Fruit fly (Drosophila melanogaster) whole organism, embryonic: Measurements from ENCODE around the gene tay.

Source experiments
- B-H1 ChIP-seq: fragments of 200-800 bp; sonication (Bioruptor generic); IDR thresholded peaks from 3 replicates; pipeline ENCODE4 v1.3.6; 2022; ENCODE audit warnings: missing biosample characterization, missing genetic modification characterization
- Bgb ChIP-seq: fragments of 200-800 bp; sonication (Bioruptor generic); IDR thresholded peaks from 2 replicates; pipeline ENCODE4 v1.3.6; 2022; ENCODE audit warnings: missing biosample characterization, missing genetic modification characterization; ENCODE audit not compliant: partially characterized antibody
- CG11398 ChIP-seq: fragments of 200-800 bp; sonication (Bioruptor generic); optimal IDR thresholded peaks from 2 replicates; lab custom pipeline; 2016; ENCODE audit warnings: missing biosample characterization, missing genetic modification characterization
- CG11456 ChIP-seq: fragments of 200-800 bp; sonication (Bioruptor generic); IDR thresholded peaks from 3 replicates; pipeline ENCODE4 v1.3.6; 2022; ENCODE audit warnings: missing biosample characterization, missing genetic modification characterization
- CG12219 ChIP-seq: fragments of 200-800 bp; sonication (Bioruptor generic); optimal IDR thresholded peaks from 3 replicates; lab custom pipeline; 2018; ENCODE audit warnings: missing biosample characterization, mild to moderate bottlenecking, missing genetic modification characterization
- CG14667 ChIP-seq: fragments of 200-800 bp; sonication (Bioruptor generic); IDR thresholded peaks from 2 replicates; pipeline ENCODE4 v1.3.6; 2022; ENCODE audit warnings: missing biosample characterization, missing genetic modification characterization
- CG14710 ChIP-seq: fragments of 200-800 bp; sonication (Bioruptor generic); optimal IDR thresholded peaks from 3 replicates; lab custom pipeline; 2019; ENCODE audit warnings: missing biosample characterization, mild to moderate bottlenecking, missing genetic modification characterization, moderate library complexity
- CG15269 ChIP-seq: fragments of 200-800 bp; sonication (Bioruptor generic); optimal IDR thresholded peaks from 2 replicates; lab custom pipeline; 2018; ENCODE audit warnings: missing biosample characterization, mild to moderate bottlenecking, missing genetic modification characterization, moderate library complexity
- CG18011 ChIP-seq: fragments of 200-800 bp; sonication (Bioruptor generic); optimal IDR thresholded peaks from 2 replicates; lab custom pipeline; 2017; ENCODE audit warnings: missing biosample characterization, missing genetic modification characterization, mild to moderate bottlenecking, moderate library complexity, missing genotype
- CG18262 ChIP-seq: fragments of 200-800 bp; optimal IDR thresholded peaks from 3 replicates; lab custom pipeline; 2019; ENCODE audit warnings: missing biosample characterization, mild to moderate bottlenecking, missing genetic modification characterization, moderate library complexity
- CG2202 ChIP-seq: fragments of 200-800 bp; sonication (Bioruptor generic); optimal IDR thresholded peaks from 2 replicates; lab custom pipeline; 2018; ENCODE audit warnings: missing biosample characterization, mild to moderate bottlenecking, missing genetic modification characterization
- CG30403 ChIP-seq: fragments of 200-800 bp; sonication (Bioruptor generic); optimal IDR thresholded peaks from 3 replicates; lab custom pipeline; 2016; ENCODE audit warnings: missing biosample characterization, missing genetic modification characterization
- CG32772 ChIP-seq: fragments of 200-800 bp; sonication (Bioruptor generic); IDR thresholded peaks from 2 replicates; pipeline ENCODE4 v1.3.6; 2022; ENCODE audit warnings: missing biosample characterization, missing genetic modification characterization
- CG4617 ChIP-seq: fragments of 200-800 bp; sonication (Bioruptor generic); optimal IDR thresholded peaks from 3 replicates; lab custom pipeline; 2016; ENCODE audit warnings: missing biosample characterization, missing genetic modification characterization, borderline replicate concordance
- CG6272 ChIP-seq: fragments of 200-800 bp; sonication (Bioruptor generic); IDR thresholded peaks from 2 replicates; pipeline ENCODE4 v1.3.6; 2022; ENCODE audit warnings: missing biosample characterization, missing genetic modification characterization
- CG6791 ChIP-seq: fragments of 200-800 bp; sonication (Bioruptor generic); IDR thresholded peaks from 3 replicates; pipeline ENCODE4 v1.3.6; 2022; ENCODE audit warnings: missing biosample characterization, missing genetic modification characterization; ENCODE audit not compliant: partially characterized antibody
- CG7745 ChIP-seq: fragments of 200-800 bp; sonication (Bioruptor generic); optimal IDR thresholded peaks from 2 replicates; lab custom pipeline; 2018; ENCODE audit warnings: missing biosample characterization, mild to moderate bottlenecking, missing genetic modification characterization, moderate library complexity
- CG8765 ChIP-seq: fragments of 200-800 bp; sonication (Bioruptor generic); IDR thresholded peaks from 2 replicates; pipeline ENCODE4 v1.3.6; 2022; ENCODE audit warnings: missing biosample characterization, missing genetic modification characterization
- CG9609 ChIP-seq: fragments of 200-800 bp; sonication (Bioruptor generic); optimal IDR thresholded peaks from 3 replicates; lab custom pipeline; 2016; ENCODE audit warnings: missing biosample characterization, missing genetic modification characterization
- Dbx ChIP-seq: fragments of 200-800 bp; sonication (Bioruptor generic); IDR thresholded peaks from 3 replicates; pipeline ENCODE4 v1.3.6; 2022; ENCODE audit warnings: missing biosample characterization, missing genetic modification characterization
- Dll ChIP-seq: fragments of 200-800 bp; sonication (Bioruptor generic); IDR thresholded peaks from 4 replicates; pipeline ENCODE4 v1.3.6; 2022; ENCODE audit warnings: missing biosample characterization, missing genetic modification characterization; ENCODE audit not compliant: partially characterized antibody
- Dp ChIP-seq: fragments of 200-800 bp; sonication (Bioruptor generic); optimal IDR thresholded peaks from 2 replicates; lab custom pipeline; 2018; ENCODE audit warnings: missing biosample characterization, mild to moderate bottlenecking, missing genetic modification characterization, moderate library complexity
- ERR ChIP-seq: fragments of 200-800 bp; sonication (Bioruptor generic); optimal IDR thresholded peaks from 2 replicates; lab custom pipeline; 2016; ENCODE audit warnings: missing biosample characterization, missing genetic modification characterization
- Gsc ChIP-seq: fragments of 200-800 bp; sonication (Bioruptor generic); IDR thresholded peaks from 2 replicates; pipeline ENCODE4 v1.3.6; 2022; ENCODE audit warnings: missing biosample characterization, missing genetic modification characterization
- Gug ChIP-seq: fragments of 200-800 bp; sonication (Bioruptor generic); IDR thresholded peaks from 4 replicates; pipeline ENCODE4 v1.3.6; 2022; ENCODE audit warnings: missing biosample characterization, missing genetic modification characterization
- Hmx ChIP-seq: fragments of 200-800 bp; sonication (Bioruptor generic); optimal IDR thresholded peaks from 2 replicates; lab custom pipeline; 2016; ENCODE audit warnings: missing biosample characterization, missing genetic modification characterization
- Hr78 ChIP-seq, 2 experiments: fragments of 200-800 bp in 1 of 2; fragments of >200 bp in 1 of 2; sonication (Bioruptor generic) in 1 of 2; optimal IDR thresholded peaks; 2 replicates each; lab custom pipeline; 2017 to 2019; ENCODE audit warnings: missing biosample characterization in 2 of 2, missing genetic modification characterization in 2 of 2, mild to moderate bottlenecking in 1 of 2, moderate library complexity in 1 of 2
- NFAT ChIP-seq: fragments of 200-800 bp; sonication (Bioruptor generic); IDR thresholded peaks from 2 replicates; pipeline ENCODE4 v1.3.6; 2022; ENCODE audit warnings: missing biosample characterization, missing genetic modification characterization
- Sin3A ChIP-seq: fragments of >200 bp; optimal IDR thresholded peaks from 2 replicates; lab custom pipeline; 2018
- Sox100B ChIP-seq: fragments of 200-800 bp; sonication (Bioruptor generic); optimal IDR thresholded peaks from 3 replicates; lab custom pipeline; 2018; ENCODE audit warnings: missing biosample characterization, mild to moderate bottlenecking, missing genetic modification characterization
- Sry-β ChIP-seq: fragments of 200-800 bp; sonication (Bioruptor generic); optimal IDR thresholded peaks from 2 replicates; lab custom pipeline; 2018; ENCODE audit warnings: missing biosample characterization, mild to moderate bottlenecking, missing genetic modification characterization, moderate library complexity
- YL-1 ChIP-seq: fragments of 200-800 bp; sonication (Bioruptor generic); optimal IDR thresholded peaks from 3 replicates; lab custom pipeline; 2017; ENCODE audit warnings: missing biosample characterization, mild to moderate bottlenecking, missing genetic modification characterization
- ap ChIP-seq: fragments of 200-800 bp; sonication (Bioruptor generic); IDR thresholded peaks from 2 replicates; pipeline ENCODE4 v1.3.6; 2022; ENCODE audit warnings: missing biosample characterization, missing genetic modification characterization
- bab2 ChIP-seq: fragments of 200-800 bp; sonication (Bioruptor generic); optimal IDR thresholded peaks from 2 replicates; lab custom pipeline; 2016; ENCODE audit warnings: missing biosample characterization, missing genetic modification characterization
- corto ChIP-seq: fragments of 200-800 bp; sonication (Bioruptor generic); optimal IDR thresholded peaks from 2 replicates; lab custom pipeline; 2016; ENCODE audit warnings: missing biosample characterization, mild to moderate bottlenecking, missing genetic modification characterization, moderate library complexity
- en ChIP-seq: fragments of 200-800 bp; sonication (Bioruptor generic); optimal IDR thresholded peaks from 2 replicates; lab custom pipeline; 2016; ENCODE audit warnings: missing biosample characterization, missing genetic modification characterization
- gem ChIP-seq: fragments of 200-800 bp; sonication (Bioruptor generic); optimal IDR thresholded peaks from 2 replicates; lab custom pipeline; 2019; ENCODE audit warnings: missing biosample characterization, mild to moderate bottlenecking, missing genetic modification characterization, moderate library complexity
- gsb-n ChIP-seq: fragments of 200-800 bp; sonication (Bioruptor generic); optimal IDR thresholded peaks from 3 replicates; lab custom pipeline; 2018; ENCODE audit warnings: missing biosample characterization, mild to moderate bottlenecking, missing genetic modification characterization
- klu ChIP-seq: fragments of 200-800 bp; sonication (Bioruptor generic); IDR thresholded peaks from 2 replicates; pipeline ENCODE4 v1.3.6; 2022; ENCODE audit warnings: missing biosample characterization, missing genetic modification characterization
- luna ChIP-seq: fragments of 200-800 bp; sonication (Bioruptor generic); optimal IDR thresholded peaks from 2 replicates; lab custom pipeline; 2016; ENCODE audit warnings: missing biosample characterization, missing genetic modification characterization
- nau ChIP-seq: fragments of 200-800 bp; sonication (Bioruptor generic); optimal IDR thresholded peaks from 3 replicates; lab custom pipeline; 2017; ENCODE audit warnings: missing biosample characterization, mild to moderate bottlenecking, missing genetic modification characterization, missing genetic modification reagents
- peb ChIP-seq: fragments of 200-800 bp; sonication (Bioruptor generic); IDR thresholded peaks from 2 replicates; pipeline ENCODE4 v1.3.6; 2022; ENCODE audit warnings: missing biosample characterization, missing genetic modification characterization
- pnt ChIP-seq: fragments of 200-800 bp; sonication (Bioruptor generic); optimal IDR thresholded peaks from 3 replicates; lab custom pipeline; 2016; ENCODE audit warnings: missing biosample characterization, missing genetic modification characterization
- pros ChIP-seq: fragments of 200-800 bp; sonication (Bioruptor generic); optimal IDR thresholded peaks from 3 replicates; lab custom pipeline; 2019; ENCODE audit warnings: missing biosample characterization, mild to moderate bottlenecking, missing genetic modification characterization, moderate library complexity
- sens ChIP-seq: fragments of 200-800 bp; sonication (Bioruptor generic); peaks from one replicate; lab custom pipeline; 2016; ENCODE audit warnings: missing biosample characterization, missing genetic modification characterization
- sr ChIP-seq: fragments of 200-800 bp; sonication (Bioruptor generic); IDR thresholded peaks from 3 replicates; pipeline ENCODE4 v1.3.6; 2022; ENCODE audit warnings: missing biosample characterization, missing genetic modification characterization
- tup ChIP-seq: fragments of 200-800 bp; sonication (Bioruptor generic); optimal IDR thresholded peaks from 2 replicates; lab custom pipeline; 2016; ENCODE audit warnings: missing biosample characterization, mild to moderate bottlenecking, missing genetic modification characterization, moderate library complexity
- vvl ChIP-seq: fragments of 200-800 bp; sonication (Bioruptor generic); IDR thresholded peaks from 2 replicates; pipeline ENCODE4 v1.3.6; 2022; ENCODE audit warnings: missing biosample characterization, missing genetic modification characterization
- wor ChIP-seq: fragments of 200-800 bp; sonication (Bioruptor generic); IDR thresholded peaks from 2 replicates; pipeline ENCODE4 v1.3.6; 2022; ENCODE audit warnings: missing biosample characterization, missing genetic modification characterization
- z ChIP-seq: fragments of 200-800 bp; sonication (Bioruptor generic); IDR thresholded peaks from 3 replicates; pipeline ENCODE4 v1.3.6; 2022; ENCODE audit warnings: missing biosample characterization, missing genetic modification characterization

tay gene

DNA sequence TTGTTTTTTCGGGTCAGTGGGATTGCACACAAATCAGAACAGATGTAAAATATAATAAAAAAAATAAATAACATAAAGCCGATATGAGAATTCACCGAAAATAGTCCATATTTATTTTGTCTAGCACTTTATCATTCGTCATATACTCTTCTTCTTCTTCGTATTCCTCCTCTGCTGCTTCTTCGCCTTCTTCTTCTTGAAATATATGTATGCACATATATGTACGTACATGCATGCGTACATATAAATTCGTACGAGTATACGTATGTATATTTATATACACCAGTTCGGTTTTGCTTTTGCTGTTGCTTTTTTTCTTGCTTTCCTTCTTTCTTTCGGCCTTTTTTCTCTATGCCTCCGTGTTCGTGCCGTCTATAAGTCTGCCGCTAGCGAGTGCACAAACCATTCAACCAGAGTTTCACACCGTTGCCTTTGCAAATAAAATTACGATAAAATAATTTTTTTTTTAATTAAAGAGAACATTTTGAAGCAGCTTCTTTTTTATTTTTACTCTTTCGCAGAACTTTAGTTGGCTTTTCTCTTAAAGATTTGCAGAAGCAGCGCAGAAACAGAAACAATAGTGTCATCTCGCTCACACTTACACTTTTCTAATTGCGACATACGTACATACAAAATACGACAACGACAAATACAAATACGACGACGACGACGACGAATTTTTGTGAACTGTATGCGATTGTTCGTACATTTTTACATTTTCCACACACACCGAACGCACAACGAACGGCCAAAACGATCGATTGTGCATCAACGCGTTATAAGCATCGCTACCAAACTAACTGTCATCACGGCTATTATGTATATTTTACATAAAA lies 482 bp downstream of the tay start (continued):
- TF ChIP-seq Sin3A (lab: Kevin White, UChicago) (no peak), klu (no peak), CG11398 (no peak), CG15269 (no peak), corto (peak; percentile 10), CG4617 (GFP tag; lab: Kevin White, UChicago) (no peak), CG12219 (GFP tag; lab: Kevin White, UChicago) (no peak), sr (GFP tag; lab: Robert Waterston, UW) (no peak), Dll (GFP tag; lab: Robert Waterston, UW) (peak; percentile 36; the same call in 1 of the 4 replicates), Hmx (GFP tag; lab: Kevin White, UChicago) (no peak), gsb-n (no peak), CG9609 (GFP tag; lab: Kevin White, UChicago) (no peak), Gug (GFP tag; lab: Robert Waterston, UW) (no peak), CG7745 (no peak), Sry-β (GFP tag; lab: Kevin White, UChicago) (no peak), ERR (GFP tag; lab: Kevin White, UChicago) (no peak), pros (GFP tag; lab: Kevin White, UChicago) (peak; percentile 76), Dbx (no peak), CG14710 (tag; lab: Kevin White, UChicago) (peak; percentile 17), B-H1 (GFP tag; lab: Robert Waterston, UW) (no peak), Dp (GFP tag; lab: Kevin White, UChicago) (no peak), CG6272 (no peak), YL-1 (GFP tag; lab: Kevin White, UChicago) (peak; percentile 84), CG11456 (GFP tag; lab: Robert Waterston, UW) (no peak), tup (GFP tag; lab: Kevin White, UChicago) (no peak), peb (GFP tag; lab: Robert Waterston, UW) (no peak), pnt (GFP tag; lab: Kevin White, UChicago) (no peak), CG14667 (GFP tag; lab: Robert Waterston, UW) (no peak), luna (GFP tag; lab: Kevin White, UChicago) (no peak), NFAT (no peak), wor (no peak), Sox100B (GFP tag; lab: Kevin White, UChicago) (no peak), Hr78 (GFP tag; optimal IDR thresholded peaks at IDR 0.05; lab: Kevin White, UChicago) (no peak), nau (no peak), ap (no peak), en (GFP tag; lab: Kevin White, UChicago) (no peak), z (GFP tag; lab: Robert Waterston, UW) (no peak), Bgb (peak; percentile 58), CG6791 (GFP tag; lab: Robert Waterston, UW) (peak; percentile 63; the same call in 2 of the 3 replicates), CG32772 (GFP tag; lab: Robert Waterston, UW) (no peak; the same call in 1 of the 2 replicates), Gsc (GFP tag; lab: Robert Waterston, UW) (no peak), CG18011 (GFP tag; lab: Kevin White, UChicago) (no peak), vvl (GFP tag; lab: Robert Waterston, UW) (no peak), bab2 (GFP tag; lab: Kevin White, UChicago) (no peak), CG8765 (GFP tag; lab: Robert Waterston, UW) (no peak), sens (peak; percentile 46), CG2202 (tag; lab: Kevin White, UChicago) (no peak), CG30403 (GFP tag; lab: Kevin White, UChicago) (no peak), gem (no peak), CG18262 (tag; lab: Kevin White, UChicago) (no peak)
